Worm (Caenorhabditis elegans) whole organism, L3 larva: Measurements from ENCODE around the gene plc-4.

ENCODE experiments used
- R02D3.7 ChIP-seq: fragments of 150-350 bp; optimal IDR thresholded peaks from 2 replicates; lab custom pipeline; 2014; ENCODE audit warnings: missing biosample characterization, missing genetic modification characterization
- ZK546.5 ChIP-seq: sonication (generic microtip); optimal IDR thresholded peaks from 2 replicates; lab custom pipeline; 2017; ENCODE audit warnings: missing biosample characterization, missing genetic modification characterization
- ceh-28 ChIP-seq: fragments of 150-350 bp; optimal IDR thresholded peaks from 2 replicates; lab custom pipeline; 2014; ENCODE audit warnings: missing biosample characterization, missing genetic modification reagents, missing genetic modification characterization
- ceh-82 ChIP-seq: fragments of 150-350 bp; optimal IDR thresholded peaks from 2 replicates; lab custom pipeline; 2014; ENCODE audit warnings: missing biosample characterization, missing genetic modification characterization
- ceh-9 ChIP-seq: sonication (generic microtip); optimal IDR thresholded peaks from 2 replicates; lab custom pipeline; 2018; ENCODE audit warnings: missing biosample characterization, missing genetic modification characterization
- egl-27 ChIP-seq: sonication (generic microtip); optimal IDR thresholded peaks from 4 replicates; lab custom pipeline; 2017; ENCODE audit warnings: missing biosample characterization, missing genetic modification reagents, missing genetic modification characterization
- egl-5 ChIP-seq: fragments of 150-350 bp; optimal IDR thresholded peaks from 2 replicates; lab custom pipeline; 2017; ENCODE audit warnings: missing biosample characterization, missing genetic modification reagents, missing genetic modification characterization, inconsistent platforms
- elt-2 ChIP-seq: sonication (generic microtip); optimal IDR thresholded peaks from 2 replicates; lab custom pipeline; 2016; ENCODE audit warnings: missing genetic modification reagents, mild to moderate bottlenecking, missing genetic modification characterization, missing compliant biosample characterization
- elt-3 ChIP-seq, 3 experiments: fragments of 150-350 bp in 1 of 3; sonication (generic microtip) in 2 of 3; optimal IDR thresholded peaks; 2 replicates in 2 of 3; 4 replicates in 1 of 3; lab custom pipeline; 2014 to 2017; ENCODE audit warnings: missing biosample characterization in 3 of 3, missing genetic modification characterization in 3 of 3
- fkh-2 ChIP-seq: fragments of 150-350 bp; optimal IDR thresholded peaks from 2 replicates; lab custom pipeline; 2014; ENCODE audit warnings: missing biosample characterization, missing genetic modification reagents, missing genetic modification characterization
- jun-1 ChIP-seq: fragments of 150-350 bp; optimal IDR thresholded peaks from 2 replicates; lab custom pipeline; 2014; ENCODE audit warnings: missing biosample characterization, missing genetic modification reagents, missing genetic modification characterization
- lin-15B ChIP-seq: fragments of 150-350 bp; optimal IDR thresholded peaks from 2 replicates; lab custom pipeline; 2014; ENCODE audit warnings: missing biosample characterization, missing genetic modification characterization
- lin-39 ChIP-seq: fragments of 150-350 bp; optimal IDR thresholded peaks from 2 replicates; lab custom pipeline; 2018; ENCODE audit warnings: missing biosample characterization, missing genetic modification reagents, missing genetic modification characterization
- lsy-12 ChIP-seq: sonication (generic microtip); optimal IDR thresholded peaks from 2 replicates; lab custom pipeline; 2016; ENCODE audit warnings: mild to moderate bottlenecking, missing genetic modification characterization, missing compliant biosample characterization
- mdl-1 ChIP-seq: fragments of 150-350 bp; optimal IDR thresholded peaks from 2 replicates; lab custom pipeline; 2014; ENCODE audit warnings: missing biosample characterization, missing genetic modification characterization
- nfya-1 ChIP-seq: sonication (generic microtip); optimal IDR thresholded peaks from 2 replicates; lab custom pipeline; 2017; ENCODE audit warnings: missing genetic modification characterization, mild to moderate bottlenecking, missing compliant biosample characterization, antibody characterized with exemption, moderate library complexity; ENCODE audit not compliant: insufficient read depth
- nhr-25 ChIP-seq: sonication (generic microtip); optimal IDR thresholded peaks from 2 replicates; lab custom pipeline; 2017; ENCODE audit warnings: missing biosample characterization, missing genetic modification characterization
- nhr-43 ChIP-seq: sonication (generic microtip); optimal IDR thresholded peaks from 2 replicates; lab custom pipeline; 2016; ENCODE audit warnings: mild to moderate bottlenecking, missing genetic modification characterization, missing compliant biosample characterization; ENCODE audit not compliant: poor library complexity, severe bottlenecking
- nhr-67 ChIP-seq: fragments of 150-350 bp; optimal IDR thresholded peaks from 2 replicates; lab custom pipeline; 2014; ENCODE audit warnings: missing biosample characterization, missing genetic modification characterization
- pha-4 ChIP-seq: fragments of 150-350 bp; optimal IDR thresholded peaks from 2 replicates; lab custom pipeline; 2014; ENCODE audit warnings: missing biosample characterization, missing genetic modification reagents, missing genetic modification characterization
- pqm-1 ChIP-seq: fragments of 150-350 bp; optimal IDR thresholded peaks from 2 replicates; lab custom pipeline; 2017; ENCODE audit warnings: missing biosample characterization, missing genetic modification characterization, inconsistent platforms
- sea-2 ChIP-seq: fragments of 150-350 bp; sonication (generic microtip); optimal IDR thresholded peaks from 4 replicates; lab custom pipeline; 2014; ENCODE audit warnings: missing biosample characterization, missing genetic modification reagents, missing genetic modification characterization
- skn-1 ChIP-seq: fragments of 150-350 bp; optimal IDR thresholded peaks from 2 replicates; lab custom pipeline; 2014; ENCODE audit warnings: missing biosample characterization, missing genetic modification characterization
- tbx-2 ChIP-seq: sonication (generic microtip); optimal IDR thresholded peaks from 2 replicates; lab custom pipeline; 2016; ENCODE audit warnings: mild to moderate bottlenecking, missing genetic modification characterization, missing compliant biosample characterization
- unc-39 ChIP-seq: sonication (generic microtip); optimal IDR thresholded peaks from 4 replicates; lab custom pipeline; 2017; ENCODE audit warnings: missing biosample characterization, missing genetic modification characterization
- unc-62 ChIP-seq: fragments of 150-350 bp; sonication (generic microtip); optimal IDR thresholded peaks from 4 replicates; lab custom pipeline; 2014; ENCODE audit warnings: missing biosample characterization, missing genetic modification reagents, missing genetic modification characterization
- zag-1 ChIP-seq: fragments of 150-350 bp; optimal IDR thresholded peaks from 2 replicates; lab custom pipeline; 2014; ENCODE audit warnings: missing biosample characterization, missing genetic modification characterization
- ztf-11 ChIP-seq: fragments of 150-350 bp; optimal IDR thresholded peaks from 2 replicates; lab custom pipeline; 2014; ENCODE audit warnings: missing biosample characterization, missing genetic modification characterization
- ztf-4 ChIP-seq: fragments of 150-350 bp; optimal IDR thresholded peaks from 2 replicates; lab custom pipeline; 2014; ENCODE audit warnings: missing biosample characterization, missing genetic modification characterization

The plc-4 gene

DNA sequence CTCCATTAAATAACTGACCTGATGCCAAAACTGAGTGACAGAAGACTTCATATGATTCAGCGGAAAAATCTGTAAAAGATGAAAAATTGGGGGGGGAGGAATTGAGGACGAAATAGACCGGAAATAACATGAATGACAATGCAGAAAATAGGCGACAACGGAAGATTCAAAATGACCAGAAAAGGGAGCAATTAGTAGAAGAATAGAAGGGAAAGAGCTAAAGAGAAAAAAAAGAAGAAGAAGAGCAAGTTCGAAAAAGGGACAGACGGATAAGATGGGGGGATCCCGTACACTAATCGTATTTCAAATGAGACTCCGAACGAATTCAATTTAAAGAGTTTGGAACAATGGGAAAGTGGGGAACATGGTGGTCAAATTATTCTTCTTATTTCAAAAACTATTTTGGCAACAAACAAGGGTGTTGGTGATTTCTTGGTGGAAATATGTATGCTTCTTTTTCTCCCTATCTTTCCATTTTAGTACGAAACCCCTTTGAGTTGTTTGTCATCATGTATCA is 30.1 kb upstream of the plc-4 start, which contains the start of gene R05G6.10:
TSS of gene R05G6.10 (minus strand) at position 51 of the 517 bp plus-strand sequence.
- TF ChIP-seq ztf-11 (tag; lab: Kevin White, UChicago) (no peak), unc-62 (GFP tag; lab: Kevin White, UChicago) (no peak), egl-27 (tag; lab: Kevin White, UChicago) (no peak), sea-2 (GFP tag; lab: Kevin White, UChicago) (no peak), zag-1 (tag; lab: Kevin White, UChicago) (no peak), lin-39 (tag; lab: Kevin White, UChicago) (no peak), elt-3 (tag; optimal IDR thresholded peaks at IDR 0.05; lab: Kevin White, UChicago) (no peak)
- TF ChIP-seq, all 47 proteins: peak for 0

DNA sequence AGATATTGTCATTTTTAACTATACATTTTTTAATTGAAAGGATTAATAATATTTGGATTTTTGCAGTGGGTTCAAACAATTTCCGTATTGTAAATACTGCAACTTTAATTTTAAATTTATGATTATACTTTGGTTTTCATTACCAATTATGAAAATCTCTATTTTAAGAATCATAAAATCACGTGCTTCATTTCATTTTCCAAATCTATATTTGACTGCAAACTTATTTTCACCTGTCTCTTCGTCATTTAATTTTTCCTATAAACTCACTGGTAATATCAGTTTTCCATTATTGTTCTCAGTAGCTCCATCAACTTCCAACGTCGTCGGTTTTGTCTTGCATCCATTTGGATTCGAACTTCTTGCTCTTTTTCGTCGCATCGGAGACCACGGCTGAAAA is 19.9 kb upstream of the plc-4 start, which contains the start of gene R05G6.1:
TSS of gene R05G6.1 (plus strand) at position 301 of the 400 bp plus-strand sequence.
- no peak for TF ChIP-seq mdl-1
- TF ChIP-seq lsy-12 (tag; lab: Kevin White, UChicago): no peak
- no peak for TF ChIP-seq nhr-43 (tag; lab: Kevin White, UChicago)
- no peak for TF ChIP-seq nfya-1 (tag; lab: Kevin White, UChicago)
- no peak for TF ChIP-seq unc-39 (tag; lab: Kevin White, UChicago)
- no peak for TF ChIP-seq nhr-67 (tag; lab: Kevin White, UChicago)
- no peak for TF ChIP-seq fkh-2 (tag; lab: Kevin White, UChicago)
- TF ChIP-seq R02D3.7 (tag; lab: Kevin White, UChicago): no peak
- TF ChIP-seq jun-1 (tag; lab: Kevin White, UChicago): no peak
- TF ChIP-seq ceh-9 (tag; lab: Kevin White, UChicago): no peak
- TF ChIP-seq lin-15B (tag; lab: Kevin White, UChicago): no peak
- TF ChIP-seq skn-1 (tag; lab: Kevin White, UChicago): no peak

DNA sequence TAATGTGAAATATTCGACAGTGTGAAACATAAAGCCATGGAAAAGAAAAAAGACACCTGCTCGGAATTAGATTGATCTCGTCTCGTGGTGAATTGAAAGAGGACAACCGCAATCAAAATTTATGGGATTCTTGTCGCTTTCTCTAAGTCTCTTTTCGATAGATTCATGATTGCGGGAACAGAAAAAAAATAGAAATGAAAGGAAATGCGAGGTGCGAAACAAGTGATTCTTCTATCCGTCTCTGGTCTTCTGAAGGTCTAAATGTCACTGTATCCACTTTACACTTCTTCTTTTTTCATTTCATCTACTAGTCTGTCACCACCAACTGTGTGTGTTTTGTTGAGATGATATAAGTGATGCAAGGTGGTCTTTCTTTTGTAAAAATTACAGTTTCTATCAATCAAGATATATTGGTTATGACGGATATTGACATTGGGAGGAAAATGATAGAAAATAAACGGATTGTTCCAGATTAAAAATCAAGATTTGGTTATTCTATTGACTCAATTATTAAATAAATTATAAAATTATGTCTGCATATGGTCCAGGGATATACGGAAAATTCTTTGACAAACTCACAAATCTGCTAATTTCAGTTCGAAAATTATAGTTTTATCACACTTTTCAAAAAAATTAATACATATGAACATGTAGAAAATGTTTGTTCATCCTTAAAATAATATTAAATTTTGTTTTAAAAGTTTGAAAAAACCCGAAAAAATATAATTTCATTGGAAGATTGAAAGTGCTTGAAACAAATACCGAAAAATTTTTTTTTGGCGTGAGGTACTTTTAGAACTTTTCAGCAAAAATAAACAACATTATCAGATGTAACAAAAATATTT is 18.0 kb upstream of the plc-4 start:
- TF ChIP-seq lsy-12 (tag; lab: Kevin White, UChicago) (no peak), nhr-25 (tag; lab: Kevin White, UChicago) (peak; percentile 48), egl-5 (tag; lab: Kevin White, UChicago) (peak; percentile 26), ceh-9 (tag; lab: Kevin White, UChicago) (no peak), fkh-2 (tag; lab: Kevin White, UChicago) (no peak)

DNA sequence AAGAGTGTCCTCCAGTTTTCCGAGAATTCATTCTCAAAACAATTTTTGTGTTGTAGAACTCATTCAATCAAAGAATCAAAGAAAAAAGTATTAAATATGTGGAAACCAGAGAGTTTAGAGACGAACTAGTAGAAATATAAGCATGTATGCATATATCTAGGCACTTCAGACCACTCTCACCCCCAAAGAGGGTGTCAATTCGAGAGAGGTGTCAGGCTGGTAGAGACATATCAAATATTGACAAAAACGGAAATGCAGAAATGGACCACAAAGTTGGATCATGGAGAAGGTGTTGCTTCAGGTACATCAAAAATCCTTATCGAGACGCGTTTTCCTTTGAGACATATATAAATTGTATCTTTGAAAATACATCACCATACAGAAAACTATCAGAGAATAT is 11.3 kb upstream of the plc-4 start:
- TF ChIP-seq pha-4: peak; percentile 27
- no peak for TF ChIP-seq tbx-2 (tag; lab: Kevin White, UChicago)
- no peak for TF ChIP-seq lsy-12 (tag; lab: Kevin White, UChicago)

DNA sequence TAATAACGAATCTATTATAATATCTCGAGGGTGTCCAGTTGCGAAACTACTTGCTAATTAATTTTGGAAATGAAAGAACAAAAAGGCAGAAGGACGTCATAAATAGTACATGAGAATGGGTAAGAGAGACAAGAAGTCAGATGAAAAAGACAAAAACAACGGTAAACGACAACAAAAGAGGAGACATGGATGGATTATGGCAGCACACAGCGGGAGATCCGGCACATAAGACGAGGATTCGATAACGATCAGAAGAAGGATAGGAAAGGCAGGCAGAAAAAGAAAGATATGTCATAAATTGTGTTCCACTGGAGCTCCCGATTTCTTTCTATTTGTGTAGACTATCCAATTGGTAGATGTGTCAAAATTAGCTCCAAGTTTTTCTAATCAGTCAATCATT is 9.1 kb upstream of the plc-4 start:
- no peak for TF ChIP-seq ZK546.5 (tag; lab: Kevin White, UChicago)
- no peak for TF ChIP-seq lin-39 (tag; lab: Kevin White, UChicago)
- TF ChIP-seq zag-1 (tag; lab: Kevin White, UChicago): no peak
- no peak for TF ChIP-seq ztf-4 (tag; lab: Kevin White, UChicago)
- no peak for TF ChIP-seq ceh-82 (tag; lab: Kevin White, UChicago)

DNA sequence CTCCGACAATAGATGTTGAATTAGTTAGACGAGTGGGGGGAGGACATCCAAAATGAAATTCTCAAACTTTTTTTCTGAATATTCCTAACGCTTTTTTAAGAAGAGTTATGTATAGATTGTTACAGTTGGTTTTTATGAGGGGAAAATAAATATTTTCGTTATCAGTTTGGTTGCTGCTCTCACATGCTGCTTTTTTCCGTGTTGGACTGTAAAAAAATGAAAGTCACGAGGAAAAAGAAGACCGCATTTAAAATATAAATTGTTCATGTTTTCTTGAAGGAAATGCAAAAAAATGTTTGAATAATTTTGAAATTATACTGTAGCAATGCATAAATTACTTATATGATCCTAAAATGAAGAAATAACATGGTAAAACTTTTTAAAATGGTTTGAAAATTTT is 8.4 kb upstream of the plc-4 start:
- peak; percentile 50 for TF ChIP-seq pqm-1 (tag; lab: Kevin White, UChicago)
- TF ChIP-seq pha-4: peak; percentile 48
- peak; percentile 65 for TF ChIP-seq elt-2 (tag; lab: Kevin White, UChicago)
- TF ChIP-seq ceh-28 (tag; lab: Kevin White, UChicago): no peak
